Worm (Caenorhabditis elegans) whole organism, early embryonic: ENCODE measurements around the gene nhx-5.

Experiments
- B0310.2 ChIP-seq: sonication (generic microtip); optimal IDR thresholded peaks from 2 replicates; lab custom pipeline; 2016; ENCODE audit warnings: mild to moderate bottlenecking, missing genetic modification characterization, missing compliant biosample characterization
- F13C5.2 ChIP-seq: sonication (generic microtip); optimal IDR thresholded peaks from 2 replicates; lab custom pipeline; 2017; ENCODE audit warnings: mild to moderate bottlenecking, missing genetic modification characterization, inconsistent platforms, missing compliant biosample characterization
- aly-1 ChIP-seq: sonication (generic microtip); optimal IDR thresholded peaks from 2 replicates; lab custom pipeline; 2016; ENCODE audit warnings: missing genetic modification characterization, missing compliant biosample characterization
- ama-1 ChIP-seq: fragments of 150-350 bp; optimal IDR thresholded peaks from 2 replicates; lab custom pipeline; 2014
- ceh-13 ChIP-seq: fragments of 200-800 bp; sonication (Bioruptor generic); optimal IDR thresholded peaks from 2 replicates; lab custom pipeline; 2018; ENCODE audit warnings: mild to moderate bottlenecking, missing genetic modification characterization, missing compliant biosample characterization
- ceh-36 ChIP-seq: sonication (generic microtip); optimal IDR thresholded peaks from 2 replicates; lab custom pipeline; 2016; ENCODE audit warnings: missing genetic modification characterization, inconsistent platforms, missing compliant biosample characterization
- ets-7 ChIP-seq: sonication (generic microtip); optimal IDR thresholded peaks from 2 replicates; lab custom pipeline; 2016; ENCODE audit warnings: missing genotype, missing genetic modification characterization, missing compliant biosample characterization
- flt-1 ChIP-seq: fragments of 200-800 bp; sonication (Bioruptor generic); IDR thresholded peaks from 2 replicates; pipeline ENCODE4 v1.3.6; 2022; ENCODE audit warnings: missing genetic modification characterization, missing compliant biosample characterization
- hmbx-1 ChIP-seq: sonication (generic microtip); optimal IDR thresholded peaks from 2 replicates; lab custom pipeline; 2016; ENCODE audit warnings: mild to moderate bottlenecking, missing genetic modification characterization, missing compliant biosample characterization
- hmg-4 ChIP-seq: fragments of 200-800 bp; sonication (Bioruptor generic); optimal IDR thresholded peaks from 2 replicates; lab custom pipeline; 2018; ENCODE audit warnings: mild to moderate bottlenecking, missing genetic modification characterization, missing compliant biosample characterization
- hnd-1 ChIP-seq: sonication (generic microtip); optimal IDR thresholded peaks from 2 replicates; lab custom pipeline; 2016; ENCODE audit warnings: missing genetic modification characterization, missing compliant biosample characterization
- pes-1 ChIP-seq: fragments of 200-800 bp; sonication (Bioruptor generic); IDR thresholded peaks from 2 replicates; pipeline ENCODE4 v1.3.6; 2022; ENCODE audit warnings: missing genetic modification reagents, missing genetic modification characterization, missing compliant biosample characterization
- scrt-1 ChIP-seq: fragments of 200-800 bp; sonication (Bioruptor generic); IDR thresholded peaks from 2 replicates; pipeline ENCODE4 v1.3.6; 2022; ENCODE audit warnings: missing genetic modification characterization, missing compliant biosample characterization
- sea-1 ChIP-seq: fragments of 200-800 bp; sonication (Bioruptor generic); conservative IDR thresholded peaks from 2 replicates; pipeline ENCODE4 v1.3.6; 2022; ENCODE audit warnings: missing genetic modification characterization, missing compliant biosample characterization
- tbx-11 ChIP-seq: fragments of 200-800 bp; sonication (Bioruptor generic); IDR thresholded peaks from 2 replicates; pipeline ENCODE4 v1.3.6; 2022; ENCODE audit warnings: missing genetic modification characterization, missing compliant biosample characterization
- tbx-37 ChIP-seq: fragments of 200-800 bp; sonication (Bioruptor generic); conservative IDR thresholded peaks from 2 replicates; pipeline ENCODE4 v1.3.6; 2022; ENCODE audit warnings: missing genetic modification reagents, missing genetic modification characterization, missing compliant biosample characterization
- tra-4 ChIP-seq: sonication (generic microtip); optimal IDR thresholded peaks from 2 replicates; lab custom pipeline; 2017; ENCODE audit warnings: missing genetic modification characterization, missing compliant biosample characterization

The nhx-5 gene

DNA sequence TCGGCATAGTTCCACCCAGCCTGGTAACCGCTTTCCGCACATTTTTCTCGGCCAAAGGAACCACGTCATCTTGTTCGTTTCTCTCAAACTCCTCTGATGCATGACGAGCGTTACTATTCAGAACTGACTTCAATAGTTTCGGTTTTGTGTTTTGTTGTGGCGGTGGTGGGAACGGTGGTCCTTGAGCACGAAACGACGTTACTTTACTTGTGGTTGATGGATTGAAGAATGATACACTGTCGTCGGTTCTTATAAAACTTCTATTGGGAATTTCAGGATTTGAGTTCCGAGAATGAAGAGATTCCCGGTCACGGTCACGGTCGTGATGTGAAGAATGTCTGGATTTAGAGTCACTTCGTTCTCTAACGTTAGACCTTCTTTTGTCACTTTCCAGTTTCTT is 33.1 kb downstream of the nhx-5 start:
- TF ChIP-seq hmbx-1 (tag; lab: Kevin White, UChicago) = no peak
- no peak for TF ChIP-seq hmg-4 (GFP tag; lab: Kevin White, UChicago)
- no peak for TF ChIP-seq scrt-1 (GFP tag; lab: Robert Waterston, UW)
- TF ChIP-seq aly-1 (tag; lab: Kevin White, UChicago) = no peak
- no peak for TF ChIP-seq tbx-37 (GFP tag; lab: Robert Waterston, UW)

DNA sequence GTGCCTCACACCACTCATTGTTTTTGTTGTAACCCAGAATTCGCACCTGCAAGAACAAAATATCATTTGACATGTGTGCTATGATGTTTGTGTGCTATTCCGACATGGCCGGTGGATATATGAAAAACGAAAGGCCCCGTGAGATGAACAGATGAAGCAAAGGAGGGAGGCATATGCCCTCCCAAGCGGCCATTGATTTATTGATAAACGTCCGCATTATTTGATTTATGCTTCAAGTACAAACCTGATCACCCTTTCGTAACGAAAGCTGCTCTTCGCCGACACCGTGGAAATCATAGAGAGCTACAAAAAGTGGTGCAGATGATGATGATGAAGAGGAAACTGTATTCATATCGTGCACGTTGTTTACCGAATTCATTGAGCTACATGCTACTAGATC is 35.6 kb downstream of the nhx-5 start:
- TF ChIP-seq ceh-13 (GFP tag; lab: Kevin White, UChicago) (no peak), B0310.2 (no peak), sea-1 (GFP tag; lab: Robert Waterston, UW) (no peak), tbx-37 (GFP tag; lab: Robert Waterston, UW) (no peak), scrt-1 (GFP tag; lab: Robert Waterston, UW) (no peak), hmg-4 (GFP tag; lab: Kevin White, UChicago) (no peak), tra-4 (no peak), ets-7 (tag; lab: Kevin White, UChicago) (no peak), ama-1 (lab: Kevin White, UChicago) (no peak), hmbx-1 (tag; lab: Kevin White, UChicago) (no peak), flt-1 (GFP tag; lab: Robert Waterston, UW) (no peak), pes-1 (GFP tag; lab: Robert Waterston, UW) (no peak), aly-1 (tag; lab: Kevin White, UChicago) (no peak), ceh-36 (tag; lab: Kevin White, UChicago) (no peak), tbx-11 (GFP tag; lab: Robert Waterston, UW) (no peak), hnd-1 (tag; lab: Kevin White, UChicago) (no peak), F13C5.2 (no peak)

DNA sequence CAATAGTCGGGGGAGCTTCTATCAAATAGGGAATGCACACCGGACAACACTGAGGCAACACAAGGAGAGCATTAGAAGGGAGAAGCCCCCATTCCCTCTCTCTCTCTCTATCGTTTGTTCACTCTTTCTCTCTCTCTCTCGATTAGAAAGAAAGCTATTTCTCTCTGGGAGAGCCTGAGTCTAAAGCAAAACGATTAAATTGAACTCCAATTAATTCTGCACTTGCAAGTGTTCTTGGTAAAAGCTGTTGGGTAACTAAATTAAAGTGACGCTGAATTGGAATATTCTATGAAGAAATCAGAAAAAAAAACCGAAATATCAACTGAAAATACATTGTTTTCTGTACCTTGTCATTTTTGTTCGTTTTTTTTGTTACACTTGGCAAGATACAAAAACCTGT is 39.3 kb downstream of the nhx-5 start:
- TF ChIP-seq scrt-1 (GFP tag; lab: Robert Waterston, UW) = no peak
- no peak for TF ChIP-seq pes-1 (GFP tag; lab: Robert Waterston, UW)
- TF ChIP-seq sea-1 (GFP tag; lab: Robert Waterston, UW) = no peak
- no peak for TF ChIP-seq hnd-1 (tag; lab: Kevin White, UChicago)
- TF ChIP-seq ets-7 (tag; lab: Kevin White, UChicago) = no peak
- no peak for TF ChIP-seq F13C5.2
- TF ChIP-seq hmg-4 (GFP tag; lab: Kevin White, UChicago) = no peak
- TF ChIP-seq ceh-36 (tag; lab: Kevin White, UChicago) = no peak
- no peak for TF ChIP-seq ama-1 (lab: Kevin White, UChicago)

DNA sequence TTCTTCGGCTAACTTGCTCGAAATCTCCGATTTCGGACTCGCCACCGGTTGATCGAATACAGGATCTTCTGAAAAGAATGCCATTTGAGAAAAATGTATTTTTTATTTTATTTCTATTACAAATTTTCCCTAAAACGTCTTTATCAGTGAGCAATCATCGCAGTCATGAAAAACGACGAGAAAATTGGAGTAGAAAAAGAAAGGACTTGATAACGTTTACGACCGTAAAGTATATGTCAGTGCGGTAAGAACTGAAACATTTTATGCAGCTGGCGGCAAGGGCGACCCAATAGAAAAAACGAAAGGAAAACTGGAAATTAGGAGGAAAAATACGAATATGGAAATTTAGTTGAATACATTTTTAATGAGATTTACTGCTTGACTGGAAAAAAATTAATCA is 41.1 kb downstream of the nhx-5 start:
- TF ChIP-seq ets-7 (tag; lab: Kevin White, UChicago) (no peak), aly-1 (tag; lab: Kevin White, UChicago) (no peak), F13C5.2 (no peak), pes-1 (GFP tag; lab: Robert Waterston, UW) (no peak), hmg-4 (GFP tag; lab: Kevin White, UChicago) (no peak), ama-1 (lab: Kevin White, UChicago) (no peak), sea-1 (GFP tag; lab: Robert Waterston, UW) (no peak), hmbx-1 (tag; lab: Kevin White, UChicago) (no peak)

DNA sequence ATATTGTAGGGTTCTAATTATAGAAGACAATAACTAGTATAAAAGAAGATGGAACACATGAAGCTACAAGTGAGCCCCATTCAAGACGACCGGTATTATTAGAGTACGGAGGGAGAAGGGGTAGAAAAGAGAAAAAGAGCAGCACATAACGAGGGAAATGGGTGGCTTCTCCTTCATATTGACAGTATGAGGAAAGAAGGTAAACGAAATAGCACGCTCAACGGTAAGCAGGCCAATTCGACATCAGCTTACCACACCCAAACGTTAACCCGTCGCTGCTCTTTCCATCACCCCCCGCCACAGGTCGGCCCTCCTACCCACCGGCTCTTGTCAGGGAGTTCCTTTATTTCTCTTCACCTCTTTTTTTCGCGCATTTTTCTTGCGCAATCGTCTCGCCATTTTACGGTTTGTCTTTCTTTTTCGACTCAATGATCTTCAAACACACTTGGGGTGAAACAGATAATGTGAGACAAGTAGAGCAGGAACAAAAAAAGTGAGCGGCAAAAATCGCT is 41.9 kb downstream of the nhx-5 start:
- TF ChIP-seq ets-7 (tag; lab: Kevin White, UChicago) (no peak), B0310.2 (no peak), tbx-11 (GFP tag; lab: Robert Waterston, UW) (no peak), tbx-37 (GFP tag; lab: Robert Waterston, UW) (no peak), flt-1 (GFP tag; lab: Robert Waterston, UW) (no peak), F13C5.2 (no peak), hmg-4 (GFP tag; lab: Kevin White, UChicago) (no peak), scrt-1 (GFP tag; lab: Robert Waterston, UW) (no peak), tra-4 (no peak), ceh-13 (GFP tag; lab: Kevin White, UChicago) (no peak), ceh-36 (tag; lab: Kevin White, UChicago) (no peak), aly-1 (tag; lab: Kevin White, UChicago) (no peak)

DNA sequence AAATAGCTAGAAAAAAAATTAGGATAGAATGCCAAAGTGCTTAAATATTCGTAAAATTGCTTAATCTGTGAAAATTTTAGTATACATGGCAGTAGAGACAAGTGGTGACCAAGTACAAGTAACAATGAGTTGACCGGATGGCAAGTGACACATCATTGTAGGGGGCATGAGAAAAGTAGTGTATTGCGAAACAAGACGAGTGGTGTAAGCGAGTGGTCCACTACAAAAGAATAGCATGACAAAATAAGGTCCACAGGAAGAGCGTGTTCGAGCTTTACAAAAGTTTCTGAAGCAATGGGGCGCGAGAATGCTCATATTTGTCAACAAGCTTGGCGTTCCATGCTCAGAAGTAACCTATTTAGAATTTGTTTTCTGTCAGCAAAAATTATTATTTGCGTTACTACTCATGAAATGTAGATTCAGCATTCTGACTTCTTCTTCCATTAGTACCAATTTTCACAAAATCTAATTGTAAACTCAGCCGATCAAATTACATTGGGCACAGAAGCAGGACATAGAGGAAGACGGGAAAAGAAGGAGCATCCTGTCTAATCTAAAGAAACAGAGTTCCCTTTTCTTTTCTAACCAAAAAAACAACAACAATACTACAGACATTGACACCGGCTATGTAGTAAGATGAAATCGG is 42.9 kb downstream of the nhx-5 start:
- TF ChIP-seq tra-4 = no peak
- TF ChIP-seq scrt-1 (GFP tag; lab: Robert Waterston, UW) = no peak
- no peak for TF ChIP-seq hmbx-1 (tag; lab: Kevin White, UChicago)
- TF ChIP-seq hnd-1 (tag; lab: Kevin White, UChicago) = no peak
- no peak for TF ChIP-seq sea-1 (GFP tag; lab: Robert Waterston, UW)
- no peak for TF ChIP-seq aly-1 (tag; lab: Kevin White, UChicago)
- TF ChIP-seq F13C5.2 = no peak
- TF ChIP-seq ets-7 (tag; lab: Kevin White, UChicago) = no peak

DNA sequence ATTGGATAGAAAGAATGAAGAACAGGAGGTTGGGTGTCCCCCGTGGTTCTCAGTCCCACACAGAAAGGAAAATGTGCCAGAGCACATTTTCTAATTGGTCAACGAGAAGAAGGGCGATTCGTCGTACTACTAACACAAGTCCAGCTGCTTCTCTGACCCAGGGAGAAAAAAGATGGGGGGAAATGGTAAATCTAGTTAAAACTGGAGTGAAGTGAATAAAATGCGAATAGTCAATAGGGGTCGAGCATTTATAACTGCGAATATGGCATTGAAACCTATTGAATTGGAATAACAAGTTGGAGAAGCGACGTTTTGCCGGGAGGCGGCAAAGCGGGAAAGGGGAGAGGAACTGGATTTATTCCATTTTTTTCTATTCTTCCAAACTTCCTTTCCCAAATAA is 45.9 kb downstream of the nhx-5 start:
- TF ChIP-seq tra-4 = no peak
- TF ChIP-seq pes-1 (GFP tag; lab: Robert Waterston, UW) = no peak
- TF ChIP-seq tbx-11 (GFP tag; lab: Robert Waterston, UW) = no peak
- TF ChIP-seq ceh-13 (GFP tag; lab: Kevin White, UChicago) = no peak
- TF ChIP-seq ama-1 (lab: Kevin White, UChicago) = no peak
- no peak for TF ChIP-seq sea-1 (GFP tag; lab: Robert Waterston, UW)
- no peak for TF ChIP-seq ets-7 (tag; lab: Kevin White, UChicago)
- no peak for TF ChIP-seq scrt-1 (GFP tag; lab: Robert Waterston, UW)
- TF ChIP-seq B0310.2 = no peak
- TF ChIP-seq flt-1 (GFP tag; lab: Robert Waterston, UW) = no peak
